Fruit fly (Drosophila melanogaster): ENCODE measurements around the gene pb.

Gene pb

DNA sequence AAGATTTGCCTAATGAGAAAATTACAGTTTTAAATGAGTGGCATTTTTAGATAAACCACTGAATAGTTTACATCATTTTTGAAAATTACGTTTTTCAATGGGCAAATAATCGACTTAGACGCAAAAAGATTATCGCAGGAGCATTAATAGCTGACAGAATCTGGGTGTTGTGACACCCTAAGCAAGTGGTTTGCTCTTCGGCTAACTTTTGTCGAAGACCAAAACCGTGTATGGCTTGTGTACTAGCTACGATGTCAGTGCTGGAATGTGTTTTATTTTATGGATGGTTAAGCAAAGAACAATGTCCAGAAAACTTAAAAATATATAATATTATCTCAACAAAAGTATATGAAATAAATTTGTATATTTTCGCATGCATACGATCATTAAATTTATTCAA is 33.0 kb downstream of the pb start:
- no peak for TF ChIP-seq Met (GFP tag; optimal IDR thresholded peaks at IDR 0.05)
- no peak for TF ChIP-seq CG32006 (GFP tag; optimal IDR thresholded peaks at IDR 0.05)
- TF ChIP-seq Blimp-1 (GFP tag; optimal IDR thresholded peaks at IDR 0.05) = no peak
- no peak for TF ChIP-seq Sox14 (GFP tag; optimal IDR thresholded peaks at IDR 0.05)
- no peak for TF ChIP-seq pdm3 (GFP tag; optimal IDR thresholded peaks at IDR 0.05)
- TF ChIP-seq CG10669 (GFP tag; optimal IDR thresholded peaks at IDR 0.05) = no peak
- TF ChIP-seq Hr39 (GFP tag; optimal IDR thresholded peaks at IDR 0.05) = no peak
- TF ChIP-seq Eip78C (GFP tag) = no peak
- no peak for TF ChIP-seq Eip93F (GFP tag; optimal IDR thresholded peaks at IDR 0.05)
- TF ChIP-seq svp (GFP tag) = no peak
- TF ChIP-seq lz (GFP tag; optimal IDR thresholded peaks at IDR 0.05) = no peak
- no peak for TF ChIP-seq Sox15 (GFP tag; optimal IDR thresholded peaks at IDR 0.05)
- TF ChIP-seq Gug (GFP tag; IDR thresholded peaks at IDR 0.05) = no peak
- no peak for TF ChIP-seq CG3919 (GFP tag; optimal IDR thresholded peaks at IDR 0.05)
- TF ChIP-seq CG8632 (GFP tag; optimal IDR thresholded peaks at IDR 0.05) = no peak
- TF ChIP-seq achi (GFP tag; optimal IDR thresholded peaks at IDR 0.05) = no peak

- no peak for TF ChIP-seq CG6276 (GFP tag; optimal IDR thresholded peaks at IDR 0.05)
- no peak for TF ChIP-seq fd59A (GFP tag; optimal IDR thresholded peaks at IDR 0.05)
- no peak for TF ChIP-seq Eip93F (GFP tag; optimal IDR thresholded peaks at IDR 0.05)
- TF ChIP-seq achi (GFP tag; optimal IDR thresholded peaks at IDR 0.05) = no peak
- TF ChIP-seq CG11762 (GFP tag; optimal IDR thresholded peaks at IDR 0.05; ENCODE audit: insufficient read depth) = no peak
- no peak for TF ChIP-seq Met (GFP tag; optimal IDR thresholded peaks at IDR 0.05)
- no peak for TF ChIP-seq CG8319 (GFP tag; optimal IDR thresholded peaks at IDR 0.05)
- TF ChIP-seq CG9139 (GFP tag; optimal IDR thresholded peaks at IDR 0.05) = no peak
- no peak for TF ChIP-seq CG6808 (GFP tag; optimal IDR thresholded peaks at IDR 0.05)
- no peak for TF ChIP-seq Eip78C (GFP tag)
- TF ChIP-seq salr (GFP tag; optimal IDR thresholded peaks at IDR 0.05) = no peak
- no peak for TF ChIP-seq pdm3 (GFP tag; optimal IDR thresholded peaks at IDR 0.05)
Observed at dm6 chr3R:6706327-6706726, 35.5 kb downstream of the pb start.

- TF ChIP-seq CG7368 (GFP tag; optimal IDR thresholded peaks at IDR 0.05) (no peak), Sox14 (GFP tag; optimal IDR thresholded peaks at IDR 0.05) (no peak), svp (GFP tag) (no peak), CG6163 (GFP tag; IDR thresholded peaks at IDR 0.05) (no peak), fd59A (GFP tag; optimal IDR thresholded peaks at IDR 0.05) (no peak), Hr39 (GFP tag; optimal IDR thresholded peaks at IDR 0.05) (no peak), CG3032 (tag; optimal IDR thresholded peaks at IDR 0.05) (no peak), pdm3 (GFP tag; optimal IDR thresholded peaks at IDR 0.05) (no peak), salr (GFP tag; optimal IDR thresholded peaks at IDR 0.05) (no peak), CG10669 (GFP tag; optimal IDR thresholded peaks at IDR 0.05) (no peak), Blimp-1 (GFP tag; optimal IDR thresholded peaks at IDR 0.05) (no peak), CG6792 (GFP tag; optimal IDR thresholded peaks at IDR 0.05) (no peak), CG32006 (GFP tag; optimal IDR thresholded peaks at IDR 0.05) (no peak), topi (GFP tag; optimal IDR thresholded peaks at IDR 0.05) (no peak), ss (GFP tag; optimal IDR thresholded peaks at IDR 0.05) (no peak), net (GFP tag; optimal IDR thresholded peaks at IDR 0.05) (no peak), OdsH (GFP tag; optimal IDR thresholded peaks at IDR 0.05) (no peak)
Observed at dm6 chr3R:6703784-6704183, 38.1 kb downstream of the pb start, which contains the start of gene Ccp84Aa. Gene Ccp84Aa, plus strand, starts transcription at chr3R:6704084.

- no peak for TF ChIP-seq Ets21C (GFP tag; optimal IDR thresholded peaks at IDR 0.05)
- no peak for TF ChIP-seq CG10669 (GFP tag; optimal IDR thresholded peaks at IDR 0.05)
- TF ChIP-seq esn (GFP tag; optimal IDR thresholded peaks at IDR 0.05) = no peak
- TF ChIP-seq vri (GFP tag; optimal IDR thresholded peaks at IDR 0.05) = no peak
- TF ChIP-seq CG4318 (GFP tag; optimal IDR thresholded peaks at IDR 0.05) = no peak
- no peak for TF ChIP-seq Eip93F (GFP tag; optimal IDR thresholded peaks at IDR 0.05)
- no peak for TF ChIP-seq ss (GFP tag; optimal IDR thresholded peaks at IDR 0.05)
- TF ChIP-seq net (GFP tag; optimal IDR thresholded peaks at IDR 0.05) = no peak
- TF ChIP-seq dac (GFP tag; optimal IDR thresholded peaks at IDR 0.05) = no peak
- no peak for TF ChIP-seq CG10631 (GFP tag; optimal IDR thresholded peaks at IDR 0.05)
- TF ChIP-seq Hr39 (GFP tag; optimal IDR thresholded peaks at IDR 0.05) = no peak
- no peak for TF ChIP-seq svp (GFP tag)
- no peak for TF ChIP-seq CG1621 (tag; optimal IDR thresholded peaks at IDR 0.05)
- TF ChIP-seq Eip78C (GFP tag) = no peak
- TF ChIP-seq dsx (GFP tag; optimal IDR thresholded peaks at IDR 0.05; ENCODE audit: poor library complexity, severe bottlenecking) = no peak
- no peak for TF ChIP-seq Ets96B (tag; optimal IDR thresholded peaks at IDR 0.05)
Observed at dm6 chr3R:6702777-6703176, 39.1 kb downstream of the pb start, which contains the start of gene Ccp84Ab. Gene Ccp84Ab, minus strand, starts transcription at chr3R:6702877.
